Fruit fly (Drosophila melanogaster): Measurements from ENCODE around the gene indra.

The indra gene

dm6 chr3L:1313039-1313766 lies 29.0 kb downstream of the indra start, which contains the start of the genes sturkopf and Herc4 (continued):
- peak; percentile 94 for TF ChIP-seq CG17361 (GFP tag; IDR thresholded peaks at IDR 0.05)
- peak; percentile 86 for TF ChIP-seq Abd-B (GFP tag; optimal IDR thresholded peaks at IDR 0.05)
- TF ChIP-seq CG9609 (GFP tag; optimal IDR thresholded peaks at IDR 0.05), result peak; percentile 62
- peak; percentile 8 for TF ChIP-seq Six4 (GFP tag; optimal IDR thresholded peaks at IDR 0.05)
- TF ChIP-seq kay (GFP tag; optimal IDR thresholded peaks at IDR 0.05), result peak; percentile 77
- peak; percentile 98 for TF ChIP-seq trem (tag; optimal IDR thresholded peaks at IDR 0.05)
- TF ChIP-seq CG3281 (GFP tag; optimal IDR thresholded peaks at IDR 0.05), result peak; percentile 68
- TF ChIP-seq CG8281 (tag; optimal IDR thresholded peaks at IDR 0.05), result no peak
- TF ChIP-seq gsb-n (tag; optimal IDR thresholded peaks at IDR 0.05), result no peak
- TF ChIP-seq Meics (GFP tag; optimal IDR thresholded peaks at IDR 0.05), result peak; percentile 79
- TF ChIP-seq tx (GFP tag; optimal IDR thresholded peaks at IDR 0.05), result peak; percentile 69
- no peak for TF ChIP-seq CG7963 (GFP tag; IDR thresholded peaks at IDR 0.05; ENCODE audit: partially characterized antibody)
- TF ChIP-seq vnd (GFP tag; IDR thresholded peaks at IDR 0.05; ENCODE audit: partially characterized antibody), result no peak
- peak; percentile 57 for TF ChIP-seq Ptx1 (GFP tag; IDR thresholded peaks at IDR 0.05)
- peak; percentile 87 for TF ChIP-seq CG2120 (GFP tag; optimal IDR thresholded peaks at IDR 0.05)
- TF ChIP-seq jigr1 (GFP tag; IDR thresholded peaks at IDR 0.05), result peak; percentile 34; the same call in 1 of the 3 replicates
- TF ChIP-seq BEAF-32 (GFP tag; optimal IDR thresholded peaks at IDR 0.05), result peak; percentile 36
- 0 out of 2 replicates have a peak, but pooled peaks have one; percentile 5 for TF ChIP-seq sens-2 (GFP tag; IDR thresholded peaks at IDR 0.05)
- TF ChIP-seq fd64A (GFP tag; optimal IDR thresholded peaks at IDR 0.05), result no peak
- TF ChIP-seq ab (GFP tag; optimal IDR thresholded peaks at IDR 0.05), result peak; percentile 56
- TF ChIP-seq Poxn (GFP tag; IDR thresholded peaks at IDR 0.05), result peak; percentile 42; the same call in 1 of the 2 replicates
- peak; percentile 62 for TF ChIP-seq CG30020 (tag; optimal IDR thresholded peaks at IDR 0.05)
- peak; percentile 76 for TF ChIP-seq sisA (GFP tag; IDR thresholded peaks at IDR 0.05)
- peak; percentile 19 for TF ChIP-seq CG10462 (GFP tag; optimal IDR thresholded peaks at IDR 0.05)
- TF ChIP-seq CG6175 (GFP tag; IDR thresholded peaks at IDR 0.05), result no peak
- TF ChIP-seq gt (GFP tag; IDR thresholded peaks at IDR 0.05), result no peak
- TF ChIP-seq CG11456 (GFP tag; IDR thresholded peaks at IDR 0.05), result peak; percentile 90
- TF ChIP-seq Hand (GFP tag; optimal IDR thresholded peaks at IDR 0.05), result peak; percentile 9
- peak; percentile 60 for TF ChIP-seq gcm (GFP tag; optimal IDR thresholded peaks at IDR 0.05)
- TF ChIP-seq Rfx (GFP tag; IDR thresholded peaks at IDR 0.05), result peak; percentile 83
- TF ChIP-seq CG31365 (tag; optimal IDR thresholded peaks at IDR 0.05), result no peak
- TF ChIP-seq CG15011 (GFP tag; optimal IDR thresholded peaks at IDR 0.05), result no peak
- TF ChIP-seq CG18011 (GFP tag; optimal IDR thresholded peaks at IDR 0.05), result peak; percentile 57
- peak; percentile 64 to 77 for TF ChIP-seq chif (GFP tag; optimal IDR thresholded peaks at IDR 0.05)
- peak; percentile 43 for TF ChIP-seq CG13123 (GFP tag; optimal IDR thresholded peaks at IDR 0.05)
- TF ChIP-seq ERR (GFP tag; optimal IDR thresholded peaks at IDR 0.05), result peak; percentile 74
- peak; percentile 48 for TF ChIP-seq BtbVII (GFP tag; optimal IDR thresholded peaks at IDR 0.05)
- no peak for TF ChIP-seq CG14860 (GFP tag; IDR thresholded peaks at IDR 0.05; ENCODE audit: partially characterized antibody)
- TF ChIP-seq salm (tag; optimal IDR thresholded peaks at IDR 0.05), result peak; percentile 41
- peak; percentile 76 for TF ChIP-seq CG14710 (tag; optimal IDR thresholded peaks at IDR 0.05)
- peak; percentile 67 for TF ChIP-seq CG16815 (GFP tag; optimal IDR thresholded peaks at IDR 0.05)
- TF ChIP-seq Lpt (GFP tag; optimal IDR thresholded peaks at IDR 0.05), result no peak
- no peak for TF ChIP-seq CG2875 (GFP tag; optimal IDR thresholded peaks at IDR 0.05)
- TF ChIP-seq pita (GFP tag; optimal IDR thresholded peaks at IDR 0.05), result no peak
- peak; percentile 59 for TF ChIP-seq pzg (GFP tag; optimal IDR thresholded peaks at IDR 0.05)
- peak; percentile 78 for TF ChIP-seq CG13624 (GFP tag; optimal IDR thresholded peaks at IDR 0.05)
- TF ChIP-seq CG33213 (GFP tag; optimal IDR thresholded peaks at IDR 0.05), result no peak
- no peak for TF ChIP-seq Hmx (GFP tag; optimal IDR thresholded peaks at IDR 0.05)
- TF ChIP-seq CG12942 (GFP tag; optimal IDR thresholded peaks at IDR 0.05), result peak; percentile 60

Data from whole organism, embryonic.